Fruit fly (Drosophila melanogaster) whole organism, prepupa: ENCODE results near the gene CG5104.

Experiments
- Blimp-1 ChIP-seq: fragments of 200-800 bp; sonication (Bioruptor generic); optimal IDR thresholded peaks from 3 replicates; lab custom pipeline; 2017; ENCODE audit warnings: missing biosample characterization, missing genetic modification characterization, mild to moderate bottlenecking, moderate library complexity, missing genetic modification reagents
- CG10631 ChIP-seq: fragments of 200-800 bp; sonication (Bioruptor generic); optimal IDR thresholded peaks from 2 replicates; lab custom pipeline; 2016; ENCODE audit warnings: missing biosample characterization, missing genetic modification characterization
- CG10669 ChIP-seq: fragments of 200-800 bp; sonication (Bioruptor generic); optimal IDR thresholded peaks from 3 replicates; lab custom pipeline; 2018; ENCODE audit warnings: missing biosample characterization, mild to moderate bottlenecking, missing genetic modification characterization, moderate library complexity
- CG11294 ChIP-seq: fragments of 200-800 bp; sonication (Bioruptor generic); IDR thresholded peaks from 2 replicates; pipeline ENCODE4 v1.3.6; 2022; ENCODE audit warnings: missing biosample characterization, missing genetic modification characterization
- CG11762 ChIP-seq: fragments of 200-800 bp; sonication (Bioruptor generic); optimal IDR thresholded peaks from 3 replicates; lab custom pipeline; 2016; ENCODE audit warnings: missing biosample characterization, missing genetic modification characterization; ENCODE audit not compliant: insufficient read depth
- CG11902 ChIP-seq: fragments of 200-800 bp; sonication (Bioruptor generic); optimal IDR thresholded peaks from 3 replicates; lab custom pipeline; 2016; ENCODE audit warnings: missing biosample characterization, missing genetic modification characterization
- CG15336 ChIP-seq: fragments of 200-800 bp; sonication (Bioruptor generic); IDR thresholded peaks from 2 replicates; pipeline ENCODE4 v1.3.6; 2022; ENCODE audit warnings: missing biosample characterization, missing genetic modification characterization
- CG1621 ChIP-seq: fragments of 200-800 bp; sonication (Bioruptor generic); optimal IDR thresholded peaks from 3 replicates; lab custom pipeline; 2018; ENCODE audit warnings: missing biosample characterization, mild to moderate bottlenecking, missing genetic modification characterization
- CG16779 ChIP-seq: fragments of 200-800 bp; sonication (Bioruptor generic); optimal IDR thresholded peaks from 3 replicates; lab custom pipeline; 2017; ENCODE audit warnings: missing biosample characterization, mild to moderate bottlenecking, missing genetic modification characterization
- CG3032 ChIP-seq: fragments of 200-800 bp; optimal IDR thresholded peaks from 2 replicates; lab custom pipeline; 2019; ENCODE audit warnings: missing biosample characterization, mild to moderate bottlenecking, missing genetic modification characterization, moderate library complexity
- CG31627 ChIP-seq: fragments of 200-800 bp; sonication (Bioruptor generic); optimal IDR thresholded peaks from 3 replicates; lab custom pipeline; 2016; ENCODE audit warnings: missing biosample characterization, missing genetic modification characterization
- CG34406 ChIP-seq: fragments of 200-800 bp; sonication (Bioruptor generic); optimal IDR thresholded peaks from 3 replicates; lab custom pipeline; 2016; ENCODE audit warnings: missing biosample characterization, missing genetic modification characterization
- CG3919 ChIP-seq: fragments of 200-800 bp; sonication (Bioruptor generic); optimal IDR thresholded peaks from 3 replicates; lab custom pipeline; 2016; ENCODE audit warnings: missing biosample characterization, missing genetic modification characterization
- CG4318 ChIP-seq: fragments of 200-800 bp; sonication (Bioruptor generic); optimal IDR thresholded peaks from 3 replicates; lab custom pipeline; 2017; ENCODE audit warnings: missing biosample characterization, mild to moderate bottlenecking, missing genetic modification characterization
- CG6163 ChIP-seq: fragments of 200-800 bp; sonication (Bioruptor generic); IDR thresholded peaks from 3 replicates; pipeline ENCODE4 v1.3.6; 2022; ENCODE audit warnings: missing biosample characterization, missing genetic modification characterization
- CG6276 ChIP-seq: fragments of 200-800 bp; sonication (Bioruptor generic); optimal IDR thresholded peaks from 2 replicates; lab custom pipeline; 2017; ENCODE audit warnings: missing biosample characterization, mild to moderate bottlenecking, missing genetic modification characterization
- CG6792 ChIP-seq: fragments of 200-800 bp; sonication (Bioruptor generic); optimal IDR thresholded peaks from 3 replicates; lab custom pipeline; 2016; ENCODE audit warnings: missing biosample characterization, missing genetic modification characterization
- CG6808 ChIP-seq: fragments of 200-800 bp; sonication (Bioruptor generic); optimal IDR thresholded peaks from 3 replicates; lab custom pipeline; 2017; ENCODE audit warnings: missing biosample characterization, missing genetic modification characterization, mild to moderate bottlenecking, moderate library complexity, missing genetic modification reagents
- CG6854 ChIP-seq: fragments of 200-800 bp; sonication (Bioruptor generic); optimal IDR thresholded peaks from 2 replicates; lab custom pipeline; 2017; ENCODE audit warnings: missing biosample characterization, mild to moderate bottlenecking, missing genetic modification characterization
- CG7368 ChIP-seq: fragments of 200-800 bp; sonication (Bioruptor generic); optimal IDR thresholded peaks from 3 replicates; lab custom pipeline; 2016; ENCODE audit warnings: missing biosample characterization, missing genetic modification characterization
- CG8119 ChIP-seq: fragments of 200-800 bp; sonication (Bioruptor generic); IDR thresholded peaks from 3 replicates; pipeline ENCODE4 v1.3.6; 2022; ENCODE audit warnings: missing biosample characterization, missing genetic modification characterization
- CG8319 ChIP-seq: fragments of 200-800 bp; sonication (Bioruptor generic); optimal IDR thresholded peaks from 3 replicates; lab custom pipeline; 2016; ENCODE audit warnings: missing biosample characterization, missing genetic modification characterization
- CG8632 ChIP-seq: fragments of 200-800 bp; sonication (Bioruptor generic); optimal IDR thresholded peaks from 3 replicates; lab custom pipeline; 2016; ENCODE audit warnings: missing biosample characterization, missing genetic modification characterization
- CG9139 ChIP-seq: fragments of 200-800 bp; sonication (Bioruptor generic); optimal IDR thresholded peaks from 3 replicates; lab custom pipeline; 2017; ENCODE audit warnings: missing biosample characterization, mild to moderate bottlenecking, missing genetic modification characterization
- Eip75B ChIP-seq: fragments of 200-800 bp; sonication (Bioruptor generic); optimal IDR thresholded peaks from 3 replicates; lab custom pipeline; 2016; ENCODE audit warnings: missing biosample characterization, missing genetic modification characterization
- Eip78C ChIP-seq: fragments of 200-800 bp; sonication (Bioruptor generic); peaks from one replicate; lab custom pipeline; 2016; ENCODE audit warnings: missing biosample characterization, missing genetic modification characterization
- Eip93F ChIP-seq: fragments of 200-800 bp; sonication (Bioruptor generic); optimal IDR thresholded peaks from 2 replicates; lab custom pipeline; 2016; ENCODE audit warnings: missing biosample characterization, mild to moderate bottlenecking, missing genetic modification characterization
- Ets21C ChIP-seq: fragments of 200-800 bp; sonication (Bioruptor generic); optimal IDR thresholded peaks from 3 replicates; lab custom pipeline; 2016; ENCODE audit warnings: missing biosample characterization, missing genetic modification characterization
- Ets96B ChIP-seq: fragments of 200-800 bp; optimal IDR thresholded peaks from 2 replicates; lab custom pipeline; 2019; ENCODE audit warnings: missing biosample characterization, mild to moderate bottlenecking, missing genetic modification characterization, moderate library complexity
- Gug ChIP-seq: fragments of 200-800 bp; sonication (Bioruptor generic); IDR thresholded peaks from 2 replicates; pipeline ENCODE4 v1.3.6; 2022; ENCODE audit warnings: missing biosample characterization, missing genetic modification characterization
- Hr38 ChIP-seq: sonication (Bioruptor generic); optimal IDR thresholded peaks from 2 replicates; lab custom pipeline; 2016; ENCODE audit warnings: missing biosample characterization, missing genetic modification characterization
- Hr39 ChIP-seq: fragments of 200-800 bp; sonication (Bioruptor generic); optimal IDR thresholded peaks from 2 replicates; lab custom pipeline; 2016; ENCODE audit warnings: missing biosample characterization, missing genetic modification characterization
- Hr4 ChIP-seq: fragments of 200-800 bp; sonication (Bioruptor generic); optimal IDR thresholded peaks from 3 replicates; lab custom pipeline; 2016; ENCODE audit warnings: missing biosample characterization, missing genetic modification characterization
- Met ChIP-seq: fragments of 200-800 bp; sonication (Bioruptor generic); optimal IDR thresholded peaks from 3 replicates; lab custom pipeline; 2016; ENCODE audit warnings: missing biosample characterization, missing genetic modification characterization
- OdsH ChIP-seq: fragments of 200-800 bp; sonication (Bioruptor generic); optimal IDR thresholded peaks from 3 replicates; lab custom pipeline; 2016; ENCODE audit warnings: missing biosample characterization, missing genetic modification characterization
- Smox ChIP-seq: fragments of 200-800 bp; sonication (Bioruptor generic); optimal IDR thresholded peaks from 3 replicates; lab custom pipeline; 2016; ENCODE audit warnings: missing biosample characterization, missing genetic modification characterization
- Sox102F ChIP-seq: fragments of 200-800 bp; sonication (Bioruptor generic); optimal IDR thresholded peaks from 2 replicates; lab custom pipeline; 2016; ENCODE audit warnings: missing biosample characterization, mild to moderate bottlenecking, missing genetic modification characterization
- Sox14 ChIP-seq: fragments of 200-800 bp; sonication (Bioruptor generic); optimal IDR thresholded peaks from 3 replicates; lab custom pipeline; 2016; ENCODE audit warnings: missing biosample characterization, missing genetic modification characterization
- Sox15 ChIP-seq: fragments of 200-800 bp; sonication (Bioruptor generic); optimal IDR thresholded peaks from 3 replicates; lab custom pipeline; 2016; ENCODE audit warnings: missing biosample characterization, missing genetic modification characterization
- achi ChIP-seq: fragments of 200-800 bp; sonication (Bioruptor generic); optimal IDR thresholded peaks from 3 replicates; lab custom pipeline; 2016; ENCODE audit warnings: missing biosample characterization, missing genetic modification characterization
- acj6 ChIP-seq: fragments of 200-800 bp; sonication (Bioruptor generic); optimal IDR thresholded peaks from 3 replicates; lab custom pipeline; 2016; ENCODE audit warnings: missing biosample characterization, missing genetic modification characterization
- cyc ChIP-seq: fragments of 200-800 bp; sonication (Bioruptor generic); optimal IDR thresholded peaks from 3 replicates; lab custom pipeline; 2016; ENCODE audit warnings: missing biosample characterization, missing genetic modification characterization
- dac ChIP-seq: fragments of 200-800 bp; sonication (Bioruptor generic); optimal IDR thresholded peaks from 2 replicates; lab custom pipeline; 2017; ENCODE audit warnings: missing biosample characterization, mild to moderate bottlenecking, missing genetic modification characterization
- eg ChIP-seq: fragments of 200-800 bp; sonication (Bioruptor generic); IDR thresholded peaks from 3 replicates; pipeline ENCODE4 v1.3.6; 2022; ENCODE audit warnings: missing biosample characterization, missing genetic modification characterization
- esn ChIP-seq: fragments of 200-800 bp; sonication (Bioruptor generic); optimal IDR thresholded peaks from 2 replicates; lab custom pipeline; 2016; ENCODE audit warnings: missing biosample characterization, mild to moderate bottlenecking, missing genetic modification characterization, moderate library complexity
- fd85E ChIP-seq: fragments of 200-800 bp; sonication (Bioruptor generic); optimal IDR thresholded peaks from 3 replicates; lab custom pipeline; 2016; ENCODE audit warnings: missing biosample characterization, missing genetic modification characterization
- fkh ChIP-seq: fragments of 200-800 bp; sonication (Bioruptor generic); optimal IDR thresholded peaks from 3 replicates; lab custom pipeline; 2017; ENCODE audit warnings: missing biosample characterization, mild to moderate bottlenecking, missing genetic modification characterization, moderate library complexity
- lz ChIP-seq: fragments of 200-800 bp; sonication (Bioruptor generic); optimal IDR thresholded peaks from 3 replicates; lab custom pipeline; 2016; ENCODE audit warnings: missing biosample characterization, missing genetic modification characterization
- pdm3 ChIP-seq: fragments of 200-800 bp; sonication (Bioruptor generic); optimal IDR thresholded peaks from 3 replicates; lab custom pipeline; 2016; ENCODE audit warnings: missing biosample characterization, missing genetic modification characterization
- salr ChIP-seq, 2 experiments: fragments of 200-800 bp; sonication (Bioruptor generic); optimal IDR thresholded peaks; 3 replicates each; lab custom pipeline; 2016 to 2018; ENCODE audit warnings: missing biosample characterization in 2 of 2, missing genetic modification characterization in 2 of 2, mild to moderate bottlenecking in 1 of 2
- spab ChIP-seq: fragments of 200-800 bp; sonication (Bioruptor generic); optimal IDR thresholded peaks from 2 replicates; lab custom pipeline; 2017; ENCODE audit warnings: missing biosample characterization, mild to moderate bottlenecking, missing genetic modification characterization, missing genetic modification reagents
- svp ChIP-seq: fragments of 200-800 bp; sonication (Bioruptor generic); peaks from one replicate; lab custom pipeline; 2016; ENCODE audit warnings: missing biosample characterization, missing genetic modification characterization
- topi ChIP-seq: fragments of 200-800 bp; sonication (Bioruptor generic); optimal IDR thresholded peaks from 3 replicates; lab custom pipeline; 2016; ENCODE audit warnings: missing biosample characterization, missing genetic modification characterization
- vri ChIP-seq: fragments of 200-800 bp; sonication (Bioruptor generic); optimal IDR thresholded peaks from 3 replicates; lab custom pipeline; 2016; ENCODE audit warnings: missing biosample characterization, mild to moderate bottlenecking, missing genetic modification characterization

CG5104 gene

dm6 chr3L:20520687-20521169 lies at the start of gene CG5104, which contains the start of gene mTerf3:
TSS of gene CG5104 (plus strand) at chr3L:20521009.
TSS of gene mTerf3 (minus strand) at chr3L:20520772.
- no peak for TF ChIP-seq CG6163
- TF ChIP-seq CG3919 (GFP tag; lab: Kevin White, UChicago), result no peak
- TF ChIP-seq CG11294 (GFP tag; lab: Robert Waterston, UW), result no peak
- no peak for TF ChIP-seq lz (GFP tag; lab: Kevin White, UChicago)
- TF ChIP-seq spab, result no peak
- TF ChIP-seq vri (GFP tag; lab: Kevin White, UChicago), result peak; percentile 46
- no peak for TF ChIP-seq CG6792
- TF ChIP-seq Gug (GFP tag; lab: Robert Waterston, UW), result no peak
- TF ChIP-seq CG8119, result no peak
- no peak for TF ChIP-seq Sox102F (GFP tag; lab: Kevin White, UChicago)
- TF ChIP-seq OdsH, result no peak
- TF ChIP-seq Hr39 (GFP tag; lab: Kevin White, UChicago), result no peak
- no peak for TF ChIP-seq CG11762 (GFP tag; lab: Kevin White, UChicago)
- TF ChIP-seq svp (GFP tag; lab: Kevin White, UChicago), result peak; percentile 31
- TF ChIP-seq CG11902 (GFP tag; lab: Kevin White, UChicago), result no peak
- no peak for TF ChIP-seq Ets96B (tag; lab: Kevin White, UChicago)
- TF ChIP-seq fkh (GFP tag; lab: Kevin White, UChicago), result no peak
- no peak for TF ChIP-seq CG6276
- TF ChIP-seq Sox14 (GFP tag; lab: Kevin White, UChicago), result peak; percentile 23
- peak; percentile 16 for TF ChIP-seq Eip93F (GFP tag; lab: Kevin White, UChicago)
- no peak for TF ChIP-seq CG7368 (GFP tag; lab: Kevin White, UChicago)
- TF ChIP-seq CG34406, result no peak
- TF ChIP-seq acj6 (GFP tag; lab: Kevin White, UChicago), result peak; percentile 20
- TF ChIP-seq CG8319 (GFP tag; lab: Kevin White, UChicago), result no peak
- no peak for TF ChIP-seq CG10669
- no peak for TF ChIP-seq Hr38 (GFP tag; lab: Kevin White, UChicago)
- TF ChIP-seq Hr4 (GFP tag; lab: Kevin White, UChicago), result no peak
- peak; percentile 27 for TF ChIP-seq Smox (GFP tag; lab: Kevin White, UChicago)
- no peak for TF ChIP-seq CG16779 (tag; lab: Kevin White, UChicago)
- TF ChIP-seq CG10631 (GFP tag; lab: Kevin White, UChicago), result no peak
- no peak for TF ChIP-seq CG3032 (tag; lab: Kevin White, UChicago)
- no peak for TF ChIP-seq Eip75B (GFP tag; lab: Kevin White, UChicago)
- no peak for TF ChIP-seq eg (GFP tag; lab: Robert Waterston, UW)
- TF ChIP-seq Ets21C, result no peak
- TF ChIP-seq CG1621 (tag; lab: Kevin White, UChicago), result peak; percentile 15
- no peak for TF ChIP-seq CG6808
- TF ChIP-seq CG9139 (GFP tag; lab: Kevin White, UChicago), result no peak
- TF ChIP-seq achi (GFP tag; lab: Kevin White, UChicago), result no peak
- TF ChIP-seq esn (GFP tag; lab: Kevin White, UChicago), result peak; percentile 0
- no peak for TF ChIP-seq Blimp-1
- peak; percentile 1 for TF ChIP-seq pdm3 (GFP tag; lab: Kevin White, UChicago)
- no peak for TF ChIP-seq fd85E (GFP tag; lab: Kevin White, UChicago)
- TF ChIP-seq CG8632, result no peak
- TF ChIP-seq CG4318, result no peak
- no peak for TF ChIP-seq CG6854
- TF ChIP-seq CG15336, result no peak
- TF ChIP-seq Met (GFP tag; lab: Kevin White, UChicago), result peak; percentile 25
- TF ChIP-seq Sox15 (GFP tag; lab: Kevin White, UChicago), result no peak
- no peak for TF ChIP-seq salr (GFP tag; optimal IDR thresholded peaks at IDR 0.05; lab: Kevin White, UChicago)
- peak; percentile 66 for TF ChIP-seq Eip78C
- no peak for TF ChIP-seq dac
- no peak for TF ChIP-seq topi
- TF ChIP-seq cyc, result no peak
- peak; percentile 12 for TF ChIP-seq CG31627 (GFP tag; lab: Kevin White, UChicago)
